Worm (Caenorhabditis elegans) whole organism, late embryonic: ENCODE data around the gene F44A6.3.

Experiments
- C38D4.7 ChIP-seq: fragments of 200-800 bp; sonication (Bioruptor generic); optimal IDR thresholded peaks from 2 replicates; lab custom pipeline; 2018; ENCODE audit warnings: mild to moderate bottlenecking, missing genetic modification characterization, moderate library complexity, missing compliant biosample characterization
- F13H6.1 ChIP-seq: sonication (generic microtip); optimal IDR thresholded peaks from 2 replicates; lab custom pipeline; 2016; ENCODE audit warnings: missing genetic modification characterization, missing compliant biosample characterization
- K09A11.1 ChIP-seq: sonication (generic microtip); optimal IDR thresholded peaks from 2 replicates; lab custom pipeline; 2017; ENCODE audit warnings: antibody characterized with exemption, mild to moderate bottlenecking, missing genetic modification characterization, missing compliant biosample characterization; ENCODE audit not compliant: insufficient read depth
- T23F11.4 ChIP-seq: fragments of 200-800 bp; sonication (Bioruptor generic); optimal IDR thresholded peaks from 2 replicates; lab custom pipeline; 2018; ENCODE audit warnings: mild to moderate bottlenecking, missing genetic modification characterization, missing compliant biosample characterization
- Y22D7AL.16 ChIP-seq: sonication (generic microtip); optimal IDR thresholded peaks from 2 replicates; lab custom pipeline; 2016; ENCODE audit warnings: missing genetic modification characterization, missing compliant biosample characterization
- ama-1 ChIP-seq: fragments of 150-350 bp; optimal IDR thresholded peaks from 2 replicates; lab custom pipeline; 2014
- ceh-18 ChIP-seq: sonication (generic microtip); optimal IDR thresholded peaks from 2 replicates; lab custom pipeline; 2016; ENCODE audit warnings: missing genetic modification characterization, missing compliant biosample characterization
- ceh-2 ChIP-seq: sonication (generic microtip); optimal IDR thresholded peaks from 2 replicates; lab custom pipeline; 2016; ENCODE audit warnings: missing genotype, missing genetic modification characterization, missing compliant biosample characterization
- ceh-22 ChIP-seq: sonication (generic microtip); optimal IDR thresholded peaks from 2 replicates; lab custom pipeline; 2017; ENCODE audit warnings: missing biosample characterization, missing genetic modification characterization
- ceh-30 ChIP-seq: fragments of 150-350 bp; optimal IDR thresholded peaks from 2 replicates; lab custom pipeline; 2014; ENCODE audit warnings: missing biosample characterization, missing genetic modification characterization
- ceh-45 ChIP-seq: fragments of 200-800 bp; sonication (Bioruptor generic); IDR thresholded peaks from 2 replicates; pipeline ENCODE4 v1.3.6; 2022; ENCODE audit warnings: missing genetic modification reagents, missing genetic modification characterization, missing compliant biosample characterization
- ceh-48 ChIP-seq: sonication (generic microtip); optimal IDR thresholded peaks from 2 replicates; lab custom pipeline; 2016; ENCODE audit warnings: missing genetic modification characterization, inconsistent platforms, missing compliant biosample characterization
- che-1 ChIP-seq: sonication (generic microtip); optimal IDR thresholded peaks from 2 replicates; lab custom pipeline; 2016; ENCODE audit warnings: mild to moderate bottlenecking, missing genetic modification characterization, missing compliant biosample characterization
- elt-2 ChIP-seq: sonication (generic microtip); optimal IDR thresholded peaks from 2 replicates; lab custom pipeline; 2016; ENCODE audit warnings: missing genetic modification reagents, missing genetic modification characterization, missing compliant biosample characterization
- elt-4 ChIP-seq: sonication (generic microtip); optimal IDR thresholded peaks from 2 replicates; lab custom pipeline; 2016; ENCODE audit warnings: missing genetic modification characterization, missing compliant biosample characterization
- eyg-1 ChIP-seq: sonication (generic microtip); optimal IDR thresholded peaks from 2 replicates; lab custom pipeline; 2016; ENCODE audit warnings: missing genotype, missing genetic modification characterization, missing compliant biosample characterization
- fkh-10 ChIP-seq: fragments of 150-350 bp; optimal IDR thresholded peaks from 2 replicates; lab custom pipeline; 2014; ENCODE audit warnings: missing biosample characterization, missing genetic modification reagents, missing genetic modification characterization
- gmeb-2 ChIP-seq: sonication (generic microtip); optimal IDR thresholded peaks from 2 replicates; lab custom pipeline; 2016; ENCODE audit warnings: missing genetic modification characterization, inconsistent platforms, missing compliant biosample characterization
- hlh-15 ChIP-seq: sonication (generic microtip); optimal IDR thresholded peaks from 2 replicates; lab custom pipeline; 2016; ENCODE audit warnings: missing genetic modification characterization, missing compliant biosample characterization
- hlh-8 ChIP-seq: sonication (generic microtip); optimal IDR thresholded peaks from 2 replicates; lab custom pipeline; 2016; ENCODE audit warnings: missing genotype, missing genetic modification characterization, missing compliant biosample characterization
- lim-6 ChIP-seq: sonication (generic microtip); optimal IDR thresholded peaks from 2 replicates; lab custom pipeline; 2016; ENCODE audit warnings: missing genetic modification characterization, missing compliant biosample characterization
- mec-3 ChIP-seq: sonication (generic microtip); optimal IDR thresholded peaks from 2 replicates; lab custom pipeline; 2016; ENCODE audit warnings: borderline replicate concordance, missing genetic modification characterization, missing compliant biosample characterization
- nhr-232 ChIP-seq: sonication (generic microtip); optimal IDR thresholded peaks from 2 replicates; lab custom pipeline; 2016; ENCODE audit warnings: missing genetic modification characterization, missing compliant biosample characterization
- npax-4 ChIP-seq: sonication (generic microtip); optimal IDR thresholded peaks from 2 replicates; lab custom pipeline; 2016; ENCODE audit warnings: missing genetic modification characterization, missing compliant biosample characterization
- odd-2 ChIP-seq: sonication (generic microtip); optimal IDR thresholded peaks from 2 replicates; lab custom pipeline; 2017; ENCODE audit warnings: antibody characterized with exemption, mild to moderate bottlenecking, missing genetic modification characterization, missing compliant biosample characterization
- pat-9 ChIP-seq: fragments of 200-800 bp; sonication (Bioruptor generic); optimal IDR thresholded peaks from 2 replicates; lab custom pipeline; 2018; ENCODE audit warnings: mild to moderate bottlenecking, missing genetic modification characterization, moderate library complexity, missing compliant biosample characterization
- pha-2 ChIP-seq: sonication (generic microtip); optimal IDR thresholded peaks from 2 replicates; lab custom pipeline; 2017; ENCODE audit warnings: mild to moderate bottlenecking, missing genetic modification characterization, missing compliant biosample characterization
- pha-4 ChIP-seq: fragments of 150-350 bp; optimal IDR thresholded peaks from 2 replicates; lab custom pipeline; 2018; ENCODE audit warnings: missing biosample characterization, missing genetic modification reagents, missing genetic modification characterization
- pqm-1 ChIP-seq: sonication (generic microtip); optimal IDR thresholded peaks from 2 replicates; lab custom pipeline; 2016; ENCODE audit warnings: missing genetic modification characterization, missing compliant biosample characterization
- ref-2 ChIP-seq: sonication (generic microtip); optimal IDR thresholded peaks from 2 replicates; lab custom pipeline; 2016; ENCODE audit warnings: missing genetic modification characterization, missing compliant biosample characterization
- rnt-1 ChIP-seq: sonication (generic microtip); optimal IDR thresholded peaks from 2 replicates; lab custom pipeline; 2016; ENCODE audit warnings: missing genetic modification characterization, missing compliant biosample characterization
- sox-2 ChIP-seq: fragments of 200-800 bp; sonication (Bioruptor generic); IDR thresholded peaks from 2 replicates; pipeline ENCODE4 v1.3.6; 2022; ENCODE audit warnings: missing genetic modification reagents, missing genetic modification characterization, missing compliant biosample characterization
- tbx-2 ChIP-seq: sonication (generic microtip); optimal IDR thresholded peaks from 2 replicates; lab custom pipeline; 2016; ENCODE audit warnings: missing genetic modification characterization, missing compliant biosample characterization
- tbx-7 ChIP-seq: sonication (generic microtip); optimal IDR thresholded peaks from 2 replicates; lab custom pipeline; 2016; ENCODE audit warnings: missing genotype, missing genetic modification characterization, missing compliant biosample characterization
- ttx-3 ChIP-seq: sonication (generic microtip); optimal IDR thresholded peaks from 2 replicates; lab custom pipeline; 2016; ENCODE audit warnings: missing genetic modification reagents, missing genetic modification characterization, missing compliant biosample characterization
- unc-3 ChIP-seq, 2 experiments: fragments of 200-800 bp in 1 of 2; sonication (Bioruptor generic) in 1 of 2; sonication (generic microtip) in 1 of 2; conservative IDR thresholded peaks in 1 of 2; optimal IDR thresholded peaks in 1 of 2; 2 replicates each; pipeline versions ENCODE4 v1.3.6 to Lab custom; 2016 to 2022; ENCODE audit warnings: missing compliant biosample characterization in 2 of 2, missing genetic modification characterization in 2 of 2, missing genetic modification reagents in 1 of 2
- unc-55 ChIP-seq: sonication (generic microtip); optimal IDR thresholded peaks from 2 replicates; lab custom pipeline; 2017; ENCODE audit warnings: missing biosample characterization, missing genetic modification reagents, missing genetic modification characterization
- ztf-16 ChIP-seq: sonication (generic microtip); optimal IDR thresholded peaks from 2 replicates; lab custom pipeline; 2017; ENCODE audit warnings: missing genetic modification characterization, missing compliant biosample characterization

The F44A6.3 gene

ce11 chrX:10216344-10216743, 3.8 kb downstream of the F44A6.3 start:
- no peak for TF ChIP-seq pha-4 (tag; lab: Kevin White, UChicago)
- peak; percentile 52 for TF ChIP-seq elt-2 (tag; lab: Kevin White, UChicago)
- TF ChIP-seq gmeb-2: no peak

DNA sequence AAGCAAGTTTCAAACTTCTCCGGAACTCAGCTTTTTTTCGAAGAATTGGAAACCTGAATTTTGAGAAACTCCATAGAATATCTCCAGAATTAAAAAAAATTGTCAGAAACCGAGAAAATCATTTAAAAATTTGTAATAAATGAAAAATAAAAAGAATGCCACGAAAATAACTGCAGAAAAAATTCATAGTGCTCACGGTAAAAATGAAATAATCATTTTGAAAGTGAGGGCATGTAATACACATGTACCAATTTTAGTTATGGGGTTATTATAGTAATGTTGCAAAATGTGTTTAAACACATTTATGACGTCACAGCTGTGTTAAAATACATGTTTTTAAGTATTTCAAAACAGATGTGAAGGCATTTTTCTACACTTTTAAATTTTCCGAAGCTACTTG, 4.3 kb downstream of the F44A6.3 start:
- TF ChIP-seq pqm-1 (tag; lab: Kevin White, UChicago): no peak
- TF ChIP-seq ttx-3 (tag; lab: Kevin White, UChicago): no peak
- TF ChIP-seq che-1 (tag; lab: Kevin White, UChicago): no peak

DNA sequence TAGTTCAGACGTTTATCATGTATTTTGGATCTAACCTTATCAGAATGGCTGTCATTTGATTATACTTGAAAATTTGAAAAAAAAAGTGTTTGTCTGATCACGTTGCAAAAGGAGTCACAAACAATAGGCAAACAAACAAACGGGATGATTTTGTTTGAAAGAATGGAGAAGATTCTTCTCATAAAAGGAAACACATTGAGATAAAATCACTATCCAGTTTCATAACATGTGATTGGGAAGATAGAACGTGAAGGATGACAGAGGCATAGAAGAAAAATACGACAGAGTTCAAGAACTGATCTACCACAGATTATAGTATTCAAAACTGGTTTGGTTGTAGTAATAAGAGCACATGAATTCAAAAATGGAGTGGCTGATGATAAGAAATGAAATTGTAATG, 6.2 kb downstream of the F44A6.3 start, which contains the start of gene F44A6.5:
Gene F44A6.5, minus strand, starts transcription at position 151 of the 400 bp plus-strand sequence.
- TF ChIP-seq tbx-2 (no peak), unc-3 (GFP tag; conservative IDR thresholded peaks at IDR 0.05; lab: Robert Waterston, UW) (no peak), unc-3 (tag; optimal IDR thresholded peaks at IDR 0.05; lab: Kevin White, UChicago) (no peak), mec-3 (tag; lab: Kevin White, UChicago) (no peak), ceh-22 (tag; lab: Kevin White, UChicago) (no peak), npax-4 (tag; lab: Kevin White, UChicago) (no peak), K09A11.1 (tag; lab: Kevin White, UChicago) (no peak), ceh-18 (tag; lab: Kevin White, UChicago) (no peak), sox-2 (GFP tag; lab: Robert Waterston, UW) (no peak), F13H6.1 (tag; lab: Kevin White, UChicago) (no peak), ama-1 (lab: Kevin White, UChicago) (no peak), T23F11.4 (no peak), ceh-30 (tag; lab: Kevin White, UChicago) (no peak)
- TF ChIP-seq, all 69 proteins: peak for 0

DNA sequence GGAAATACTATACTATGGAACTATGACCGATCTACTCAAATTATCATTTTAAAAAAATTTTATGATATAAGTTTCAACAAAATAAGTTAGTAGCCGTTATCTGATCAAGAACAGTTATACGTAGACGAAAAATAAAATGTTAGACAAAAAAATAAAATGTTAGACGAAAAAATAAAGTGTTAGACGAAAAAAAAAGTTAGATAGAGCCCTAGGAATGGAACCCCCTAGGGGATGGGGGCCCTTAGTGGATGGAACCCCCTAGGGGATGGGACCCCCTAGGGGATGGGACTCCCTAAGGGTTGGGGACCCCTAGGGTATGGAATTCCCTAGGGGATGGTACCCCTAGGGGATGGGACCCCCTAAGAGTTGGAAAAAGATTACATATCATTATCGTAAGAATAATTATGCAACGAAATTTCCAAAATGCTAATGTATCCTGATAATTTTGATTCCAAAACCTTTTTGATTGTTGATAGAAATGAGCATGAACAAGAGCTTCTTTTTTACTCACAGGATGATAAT, 6.7 kb downstream of the F44A6.3 start:
- TF ChIP-seq unc-3 (GFP tag; conservative IDR thresholded peaks at IDR 0.05; lab: Robert Waterston, UW) (no peak), unc-3 (tag; optimal IDR thresholded peaks at IDR 0.05; lab: Kevin White, UChicago) (peak; percentile 61), elt-4 (tag; lab: Kevin White, UChicago) (no peak)

DNA sequence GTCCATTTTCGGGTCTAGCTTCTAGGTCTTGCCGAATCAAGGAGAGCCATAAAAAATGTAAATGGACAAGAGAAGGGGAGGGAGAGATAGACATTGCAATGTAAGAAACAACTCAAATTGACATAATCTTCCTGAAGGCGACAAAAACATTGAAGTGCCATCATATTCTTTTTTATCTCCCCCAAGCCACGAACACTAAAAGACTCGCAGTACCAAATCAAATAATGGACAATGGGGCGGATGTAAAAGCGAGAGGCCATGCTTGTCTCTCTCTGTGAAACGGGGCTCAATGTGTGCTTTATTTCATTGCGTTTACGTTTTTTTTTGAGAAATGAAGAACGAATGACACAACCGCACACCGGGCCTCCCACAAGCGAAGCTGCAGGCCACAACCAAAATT, 13.3 kb downstream of the F44A6.3 start:
- TF ChIP-seq pqm-1 (tag; lab: Kevin White, UChicago): no peak
- TF ChIP-seq ceh-2 (tag; lab: Kevin White, UChicago): no peak
- TF ChIP-seq pat-9: no peak
- no peak for TF ChIP-seq ttx-3 (tag; lab: Kevin White, UChicago)
- TF ChIP-seq pha-4 (tag; lab: Kevin White, UChicago): no peak
- no peak for TF ChIP-seq fkh-10 (GFP tag; lab: Kevin White, UChicago)
- TF ChIP-seq unc-55 (GFP tag; lab: Kevin White, UChicago): no peak

- TF ChIP-seq ceh-48 (tag; lab: Kevin White, UChicago) (no peak), nhr-232 (tag; lab: Kevin White, UChicago) (no peak), C38D4.7 (GFP tag; lab: Kevin White, UChicago) (no peak), ttx-3 (tag; lab: Kevin White, UChicago) (no peak), lim-6 (tag; lab: Kevin White, UChicago) (no peak), eyg-1 (tag; lab: Kevin White, UChicago) (no peak), mec-3 (tag; lab: Kevin White, UChicago) (no peak), ztf-16 (tag; lab: Kevin White, UChicago) (no peak), odd-2 (no peak), pqm-1 (tag; lab: Kevin White, UChicago) (no peak), Y22D7AL.16 (tag; lab: Kevin White, UChicago) (no peak), hlh-8 (tag; lab: Kevin White, UChicago) (no peak), tbx-7 (tag; lab: Kevin White, UChicago) (no peak), rnt-1 (tag; lab: Kevin White, UChicago) (no peak), ceh-45 (GFP tag; lab: Robert Waterston, UW) (no peak), pha-2 (tag; lab: Kevin White, UChicago) (no peak), ref-2 (no peak), hlh-15 (tag; lab: Kevin White, UChicago) (no peak)
Measured at ce11 chrX:10227217-10227616, 14.6 kb downstream of the F44A6.3 start.
